Worm (Caenorhabditis elegans) whole organism, late embryonic: ENCODE measurements around the gene T13H5.8.

Source experiments
- K09A11.1 ChIP-seq: sonication (generic microtip); optimal IDR thresholded peaks from 2 replicates; lab custom pipeline; 2017; ENCODE audit warnings: antibody characterized with exemption, mild to moderate bottlenecking, missing genetic modification characterization, missing compliant biosample characterization; ENCODE audit not compliant: insufficient read depth
- ceh-45 ChIP-seq: fragments of 200-800 bp; sonication (Bioruptor generic); IDR thresholded peaks from 2 replicates; pipeline ENCODE4 v1.3.6; 2022; ENCODE audit warnings: missing genetic modification reagents, missing genetic modification characterization, missing compliant biosample characterization
- nhr-232 ChIP-seq: sonication (generic microtip); optimal IDR thresholded peaks from 2 replicates; lab custom pipeline; 2016; ENCODE audit warnings: missing genetic modification characterization, missing compliant biosample characterization

ce11 chrII:8520625-8521024 is 2.3 kb downstream of the T13H5.8 start, which contains the start of gene cht-2:
- TF ChIP-seq ceh-45 (GFP tag; lab: Robert Waterston, UW) (no peak), nhr-232 (no peak), K09A11.1 (tag; lab: Kevin White, UChicago) (no peak)
